Fruit fly (Drosophila melanogaster) whole organism, wandering third instar larva: ENCODE results near the gene CG5890.

ENCODE experiments used
- OdsH ChIP-seq: fragments of 200-800 bp; sonication (Bioruptor generic); optimal IDR thresholded peaks from 2 replicates; lab custom pipeline; 2016; ENCODE audit warnings: missing biosample characterization, mild to moderate bottlenecking, missing genetic modification characterization
- dl ChIP-seq, 2 experiments: fragments of 175-275, 200-275 bp in 1 of 2; fragments of 200-275 bp in 1 of 2; sonication (Bioruptor generic); optimal IDR thresholded peaks; lab custom pipeline; 2018; ENCODE audit warnings: mild to moderate bottlenecking in 2 of 2, missing biosample characterization in 2 of 2, missing genetic modification characterization in 2 of 2, moderate library complexity in 2 of 2; ENCODE audit not compliant: partially characterized antibody in 2 of 2, insufficient read depth in 1 of 2
- pan ChIP-seq: fragments of >200 bp; optimal IDR thresholded peaks from 2 replicates; lab custom pipeline; 2017

dm6 chr3R:25885136-25885535, 29.2 kb downstream of the CG5890 start:
- TF ChIP-seq pan (lab: Kevin White, UChicago) = no peak
- TF ChIP-seq dl (GFP tag; optimal IDR thresholded peaks at IDR 0.05; lab: Kevin White, UChicago; ENCODE audit: insufficient read depth in 1 of 2, partially characterized antibody in 2 of 2) = no peak
- TF ChIP-seq OdsH (GFP tag; lab: Kevin White, UChicago) = peak; percentile 51
